Fruit fly (Drosophila melanogaster): Measurements from ENCODE around the gene Surf4.

Surf4 gene

DNA sequence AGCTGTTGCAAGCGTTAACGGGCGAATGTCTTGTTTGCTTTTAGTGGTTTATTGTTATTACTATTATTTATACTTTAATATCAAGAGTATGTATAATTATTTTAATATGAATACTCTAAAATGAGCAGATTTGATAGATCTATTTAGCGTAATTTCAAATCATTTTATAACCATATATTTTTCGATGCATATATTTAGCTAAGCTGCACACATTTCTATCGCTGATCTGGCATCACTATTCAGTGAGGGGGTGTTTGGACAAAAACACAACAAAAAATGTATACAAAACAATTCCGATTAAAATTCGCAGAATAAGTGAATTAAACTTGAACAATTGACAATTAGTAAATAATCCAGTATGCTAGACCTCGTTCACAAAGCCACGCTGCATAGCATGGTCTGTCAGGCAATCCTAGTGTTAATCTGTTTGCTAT is 5.0 kb upstream of the Surf4 start, which contains the start of the genes Trs33 and Tmtc4 (continued):
- no peak for TF ChIP-seq Taf1 (GFP tag; IDR thresholded peaks at IDR 0.05)
- peak; percentile 51 for TF ChIP-seq PHDP (tag; optimal IDR thresholded peaks at IDR 0.05)
- TF ChIP-seq CG31388 (GFP tag; optimal IDR thresholded peaks at IDR 0.05) = no peak
- TF ChIP-seq CG1832 (GFP tag; optimal IDR thresholded peaks at IDR 0.05) = no peak
- peak; percentile 17 for TF ChIP-seq CG10543 (GFP tag; optimal IDR thresholded peaks at IDR 0.05)
- TF ChIP-seq dmrt99B (tag; optimal IDR thresholded peaks at IDR 0.05) = no peak
- TF ChIP-seq HmgD (GFP tag; optimal IDR thresholded peaks at IDR 0.05) = no peak
- TF ChIP-seq abd-A (tag; optimal IDR thresholded peaks at IDR 0.05) = no peak
- TF ChIP-seq CG1233 (GFP tag; optimal IDR thresholded peaks at IDR 0.05) = no peak
- TF ChIP-seq Nf-YC (tag; optimal IDR thresholded peaks at IDR 0.05) = peak; percentile 52
- no peak for TF ChIP-seq nau (GFP tag; optimal IDR thresholded peaks at IDR 0.05)
- no peak for TF ChIP-seq Ets97D (GFP tag; optimal IDR thresholded peaks at IDR 0.05)
- TF ChIP-seq yki (optimal IDR thresholded peaks at IDR 0.05) = no peak
- TF ChIP-seq CG10209 (GFP tag; optimal IDR thresholded peaks at IDR 0.05) = peak; percentile 21
- TF ChIP-seq Eip74EF (GFP tag; optimal IDR thresholded peaks at IDR 0.05) = peak in 1 of 2 experiments; percentile 17
- no peak for TF ChIP-seq ranshi (GFP tag; IDR thresholded peaks at IDR 0.05)
- TF ChIP-seq CG30403 (GFP tag; optimal IDR thresholded peaks at IDR 0.05) = peak; percentile 42
- TF ChIP-seq MBD-R2 (GFP tag; IDR thresholded peaks at IDR 0.05) = peak; percentile 93
- TF ChIP-seq CG32532 (GFP tag; IDR thresholded peaks at IDR 0.05) = peak; percentile 19; the same call in 1 of the 2 replicates
- peak; percentile 44 for TF ChIP-seq CG30020 (tag; optimal IDR thresholded peaks at IDR 0.05)
- TF ChIP-seq shn (GFP tag; optimal IDR thresholded peaks at IDR 0.05) = no peak
- peak; percentile 32 for TF ChIP-seq Fer3 (tag; optimal IDR thresholded peaks at IDR 0.05)
- TF ChIP-seq NFAT (GFP tag; IDR thresholded peaks at IDR 0.05) = no peak
- TF ChIP-seq CG11560 (tag; IDR thresholded peaks at IDR 0.05) = no peak
- TF ChIP-seq Spps (tag; optimal IDR thresholded peaks at IDR 0.05) = no peak
- TF ChIP-seq CG13424 (tag; optimal IDR thresholded peaks at IDR 0.05) = peak; percentile 67
- no peak for TF ChIP-seq Trl (optimal IDR thresholded peaks at IDR 0.05)
- TF ChIP-seq Trl (GFP tag; optimal IDR thresholded peaks at IDR 0.05) = no peak
- TF ChIP-seq prd (optimal IDR thresholded peaks at IDR 0.05) = no peak
- no peak for TF ChIP-seq prd (GFP tag; IDR thresholded peaks at IDR 0.05)
- peak; percentile 89 for TF ChIP-seq Sry-β (GFP tag; optimal IDR thresholded peaks at IDR 0.05)
- TF ChIP-seq Sin3A (optimal IDR thresholded peaks at IDR 0.05) = no peak
- no peak for TF ChIP-seq org-1 (GFP tag; optimal IDR thresholded peaks at IDR 0.05)
- TF ChIP-seq CG10267 (tag; optimal IDR thresholded peaks at IDR 0.05) = peak; percentile 54
- no peak for TF ChIP-seq CG11456 (GFP tag; IDR thresholded peaks at IDR 0.05)
- no peak for TF ChIP-seq CG3847 (GFP tag; IDR thresholded peaks at IDR 0.05)
- no peak for TF ChIP-seq zen2 (GFP tag; IDR thresholded peaks at IDR 0.05; ENCODE audit: partially characterized antibody)
- no peak for TF ChIP-seq Doc2 (GFP tag; IDR thresholded peaks at IDR 0.05)
- no peak for TF ChIP-seq fd3F (GFP tag; optimal IDR thresholded peaks at IDR 0.05)
- peak; percentile 27 for TF ChIP-seq Xbp1 (GFP tag; optimal IDR thresholded peaks at IDR 0.05)
- peak; percentile 31 for TF ChIP-seq Blimp-1 (GFP tag; optimal IDR thresholded peaks at IDR 0.05)
- no peak for TF ChIP-seq pnt (GFP tag; optimal IDR thresholded peaks at IDR 0.05)
- peak; percentile 29; the same call in 1 of the 3 replicates for TF ChIP-seq CG34422 (GFP tag; IDR thresholded peaks at IDR 0.05)
- TF ChIP-seq CG18599 (GFP tag; optimal IDR thresholded peaks at IDR 0.05) = peak; percentile 37
- no peak for TF ChIP-seq rib (GFP tag; IDR thresholded peaks at IDR 0.05)
- no peak for TF ChIP-seq fru (optimal IDR thresholded peaks at IDR 0.05)
- TF ChIP-seq chm (GFP tag; IDR thresholded peaks at IDR 0.05) = no peak
- no peak for TF ChIP-seq Atf-2 (GFP tag; optimal IDR thresholded peaks at IDR 0.05)
- no peak for TF ChIP-seq Bgb (GFP tag; IDR thresholded peaks at IDR 0.05; ENCODE audit: partially characterized antibody)
- no peak for TF ChIP-seq CG4820 (GFP tag; optimal IDR thresholded peaks at IDR 0.05)
- peak; percentile 14 for TF ChIP-seq CG10979 (tag; optimal IDR thresholded peaks at IDR 0.05)
- no peak for TF ChIP-seq CG10366 (GFP tag; IDR thresholded peaks at IDR 0.05)
- peak; percentile 38 for TF ChIP-seq phol (tag; optimal IDR thresholded peaks at IDR 0.05)
